Fruit fly (Drosophila melanogaster) whole organism, prepupa: ENCODE results near the gene CG6277.

Source experiments
- Blimp-1 ChIP-seq: fragments of 200-800 bp; sonication (Bioruptor generic); optimal IDR thresholded peaks from 3 replicates; lab custom pipeline; 2017; ENCODE audit warnings: missing biosample characterization, missing genetic modification characterization, mild to moderate bottlenecking, moderate library complexity, missing genetic modification reagents
- CG1621 ChIP-seq: fragments of 200-800 bp; sonication (Bioruptor generic); optimal IDR thresholded peaks from 3 replicates; lab custom pipeline; 2018; ENCODE audit warnings: missing biosample characterization, mild to moderate bottlenecking, missing genetic modification characterization
- CG34406 ChIP-seq: fragments of 200-800 bp; sonication (Bioruptor generic); optimal IDR thresholded peaks from 3 replicates; lab custom pipeline; 2016; ENCODE audit warnings: missing biosample characterization, missing genetic modification characterization
- Eip75B ChIP-seq: fragments of 200-800 bp; sonication (Bioruptor generic); optimal IDR thresholded peaks from 3 replicates; lab custom pipeline; 2016; ENCODE audit warnings: missing biosample characterization, missing genetic modification characterization
- Eip93F ChIP-seq: fragments of 200-800 bp; sonication (Bioruptor generic); optimal IDR thresholded peaks from 2 replicates; lab custom pipeline; 2016; ENCODE audit warnings: missing biosample characterization, mild to moderate bottlenecking, missing genetic modification characterization
- Hr38 ChIP-seq: sonication (Bioruptor generic); optimal IDR thresholded peaks from 2 replicates; lab custom pipeline; 2016; ENCODE audit warnings: missing biosample characterization, missing genetic modification characterization
- pdm3 ChIP-seq: fragments of 200-800 bp; sonication (Bioruptor generic); optimal IDR thresholded peaks from 3 replicates; lab custom pipeline; 2016; ENCODE audit warnings: missing biosample characterization, missing genetic modification characterization
- ss ChIP-seq, 2 experiments: fragments of 200-800 bp; sonication (Bioruptor generic); optimal IDR thresholded peaks; 2 replicates in 1 of 2; 3 replicates in 1 of 2; lab custom pipeline; 2017 to 2018; ENCODE audit warnings: mild to moderate bottlenecking in 2 of 2, missing biosample characterization in 2 of 2, missing genetic modification characterization in 2 of 2, moderate library complexity in 1 of 2
- svp ChIP-seq: fragments of 200-800 bp; sonication (Bioruptor generic); peaks from one replicate; lab custom pipeline; 2016; ENCODE audit warnings: missing biosample characterization, missing genetic modification characterization
- topi ChIP-seq: fragments of 200-800 bp; sonication (Bioruptor generic); optimal IDR thresholded peaks from 3 replicates; lab custom pipeline; 2016; ENCODE audit warnings: missing biosample characterization, missing genetic modification characterization

The CG6277 gene

dm6 chr3R:26978241-26978640 is 44.8 kb downstream of the CG6277 start, which contains the start of the genes CG14253 and CG46313:
Gene CG14253, plus strand, starts transcription at chr3R:26978541.
Gene CG46313, plus strand, starts transcription at chr3R:26978541.
- TF ChIP-seq ss (GFP tag; optimal IDR thresholded peaks at IDR 0.05; lab: Kevin White, UChicago) (no peak), Eip93F (no peak), CG1621 (tag; lab: Kevin White, UChicago) (no peak), Hr38 (no peak), topi (GFP tag; lab: Kevin White, UChicago) (no peak), pdm3 (GFP tag; lab: Kevin White, UChicago) (no peak), svp (GFP tag; lab: Kevin White, UChicago) (no peak), CG34406 (no peak), Blimp-1 (GFP tag; lab: Kevin White, UChicago) (no peak), Eip75B (GFP tag; lab: Kevin White, UChicago) (no peak)
